Worm (Caenorhabditis elegans) whole organism, midembryonic: ENCODE results near the gene ufl-1.

Experiments used
- T22C8.4 ChIP-seq: fragments of 200-800 bp; sonication (Bioruptor generic); IDR thresholded peaks from 2 replicates; pipeline ENCODE4 v1.3.6; 2022; ENCODE audit warnings: missing genetic modification characterization, missing compliant biosample characterization
- cog-1 ChIP-seq: sonication (generic microtip); optimal IDR thresholded peaks from 2 replicates; lab custom pipeline; 2016; ENCODE audit warnings: missing genetic modification characterization, missing compliant biosample characterization
- flt-1 ChIP-seq: fragments of 200-800 bp; sonication (Bioruptor generic); IDR thresholded peaks from 2 replicates; pipeline ENCODE4 v1.3.6; 2022; ENCODE audit warnings: missing genetic modification characterization, missing compliant biosample characterization
- klf-2 ChIP-seq: fragments of 200-800 bp; sonication (Bioruptor generic); conservative IDR thresholded peaks from 2 replicates; pipeline ENCODE4 v1.3.6; 2022; ENCODE audit warnings: missing genetic modification reagents, missing genetic modification characterization, missing compliant biosample characterization
- med-1 ChIP-seq: sonication (generic microtip); optimal IDR thresholded peaks from 2 replicates; lab custom pipeline; 2017; ENCODE audit warnings: missing genetic modification characterization, mild to moderate bottlenecking, missing compliant biosample characterization, antibody characterized with exemption, missing genetic modification reagents; ENCODE audit not compliant: insufficient read depth
- ref-1 ChIP-seq: fragments of 200-800 bp; sonication (Bioruptor generic); conservative IDR thresholded peaks from 2 replicates; pipeline ENCODE4 v1.3.6; 2022; ENCODE audit warnings: missing genetic modification reagents, missing genetic modification characterization, missing compliant biosample characterization
- tab-1 ChIP-seq: fragments of 200-800 bp; sonication (Bioruptor generic); IDR thresholded peaks from 2 replicates; pipeline ENCODE4 v1.3.6; 2022; ENCODE audit warnings: missing genetic modification characterization, missing compliant biosample characterization
- ztf-23 ChIP-seq: fragments of 200-800 bp; sonication (Bioruptor generic); IDR thresholded peaks from 2 replicates; pipeline ENCODE4 v1.3.6; 2022; ENCODE audit warnings: missing genetic modification reagents, missing genetic modification characterization, missing compliant biosample characterization
- ztf-29 ChIP-seq: fragments of 200-800 bp; sonication (Bioruptor generic); IDR thresholded peaks from 2 replicates; pipeline ENCODE4 v1.3.6; 2022; ENCODE audit warnings: missing genetic modification reagents, missing genetic modification characterization, missing compliant biosample characterization

ufl-1 gene

DNA sequence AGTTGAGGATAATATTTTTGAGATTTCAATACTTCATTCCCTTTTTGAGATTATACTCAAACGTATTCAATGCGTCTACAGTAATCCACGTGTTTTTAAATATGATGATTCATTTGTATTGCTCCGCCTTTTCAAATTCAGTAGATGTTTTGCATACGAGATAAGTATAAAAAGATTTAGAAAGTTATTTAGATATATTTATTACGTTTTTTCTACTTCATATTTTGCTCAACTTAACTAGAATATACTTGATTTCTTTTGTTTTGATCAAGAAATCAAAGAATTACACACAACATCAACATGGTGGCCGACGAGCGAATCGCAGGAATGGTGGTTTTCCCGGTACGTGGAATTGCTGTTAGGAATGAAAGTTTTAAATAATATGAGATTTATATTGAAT, 21.0 kb upstream of the ufl-1 start, which contains the start of gene srx-50:
Gene srx-50 (plus strand): TSS at position 301 of the 400 bp plus-strand sequence.
- no peak for TF ChIP-seq flt-1 (GFP tag; lab: Robert Waterston, UW)
- no peak for TF ChIP-seq cog-1 (tag; lab: Kevin White, UChicago)
- no peak for TF ChIP-seq T22C8.4
- TF ChIP-seq ztf-23: no peak
- TF ChIP-seq ref-1 (GFP tag; lab: Robert Waterston, UW): no peak
- TF ChIP-seq ztf-29 (GFP tag; lab: Robert Waterston, UW): no peak

DNA sequence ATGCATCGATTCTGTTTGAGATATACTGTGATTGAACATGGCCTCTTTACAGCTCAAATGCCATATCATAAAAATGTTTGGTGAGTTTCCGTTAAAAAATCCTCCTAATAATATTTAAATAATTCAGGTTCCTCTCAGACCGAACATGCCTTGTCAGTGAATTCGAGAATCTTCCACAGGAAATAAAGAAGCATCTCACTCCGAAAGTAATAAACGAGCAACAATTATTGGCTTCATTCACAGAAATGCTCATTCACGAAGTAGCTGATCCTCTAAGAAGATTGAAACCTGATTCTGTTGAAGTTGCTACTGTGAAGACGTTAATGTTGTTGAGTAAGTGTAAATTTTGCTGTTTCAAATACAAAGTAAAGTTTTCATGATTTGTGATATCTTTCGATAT, 15.5 kb upstream of the ufl-1 start:
- TF ChIP-seq tab-1 (GFP tag; lab: Robert Waterston, UW) (no peak), ref-1 (GFP tag; lab: Robert Waterston, UW) (no peak), klf-2 (GFP tag; lab: Robert Waterston, UW) (no peak), med-1 (GFP tag; lab: Kevin White, UChicago) (no peak), ztf-29 (GFP tag; lab: Robert Waterston, UW) (no peak), cog-1 (tag; lab: Kevin White, UChicago) (no peak), ztf-23 (no peak), T22C8.4 (no peak), flt-1 (GFP tag; lab: Robert Waterston, UW) (no peak)

DNA sequence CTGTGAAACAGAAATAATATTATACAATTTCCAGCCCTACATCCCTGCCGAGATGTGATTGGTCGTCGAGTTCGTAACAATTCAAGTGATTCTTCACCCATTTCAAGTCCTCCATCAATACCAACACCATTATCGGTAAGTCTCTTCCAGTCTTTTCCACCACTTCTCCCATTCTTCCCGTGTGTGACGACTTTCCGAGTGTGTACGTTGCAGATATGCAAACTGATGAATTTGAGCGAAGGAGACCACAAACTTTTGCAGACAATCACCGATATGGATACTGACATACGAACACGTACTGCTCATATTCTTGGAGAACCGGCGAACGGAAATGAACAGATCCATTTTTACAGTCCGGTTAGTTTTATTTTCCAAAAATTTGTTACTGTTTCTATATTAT, 14.9 kb upstream of the ufl-1 start:
- TF ChIP-seq ztf-29 (GFP tag; lab: Robert Waterston, UW) (no peak), klf-2 (GFP tag; lab: Robert Waterston, UW) (no peak), flt-1 (GFP tag; lab: Robert Waterston, UW) (no peak), ztf-23 (no peak), tab-1 (GFP tag; lab: Robert Waterston, UW) (no peak), med-1 (GFP tag; lab: Kevin White, UChicago) (no peak), ref-1 (GFP tag; lab: Robert Waterston, UW) (no peak), T22C8.4 (no peak), cog-1 (tag; lab: Kevin White, UChicago) (no peak)

DNA sequence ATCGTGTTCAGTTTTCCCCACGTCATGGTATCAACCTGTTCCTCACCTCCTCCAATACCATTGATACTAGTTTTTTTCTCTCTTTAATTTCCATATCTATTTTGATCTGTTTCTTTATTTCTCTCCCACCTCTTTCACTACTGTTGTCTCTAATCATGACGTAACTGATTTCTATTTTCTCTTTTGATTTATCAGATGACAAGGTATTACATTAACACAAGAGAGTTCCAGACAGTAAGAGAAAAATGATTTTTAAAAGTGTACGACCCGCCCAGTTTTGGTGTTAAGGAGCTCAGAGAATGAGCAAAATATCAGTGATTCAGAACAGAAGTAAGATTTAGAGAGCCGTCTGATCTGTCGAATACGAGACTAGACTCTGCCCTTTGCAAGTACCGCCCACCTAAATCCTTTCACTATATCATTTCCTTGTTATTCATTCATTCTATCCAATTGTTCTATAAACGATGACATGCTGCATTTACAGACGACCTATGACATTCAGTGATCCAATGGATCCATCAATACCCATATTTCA, 13.1 kb upstream of the ufl-1 start, which contains the start of gene nhr-105:
Gene nhr-105 (plus strand): TSS at position 485 of the 535 bp plus-strand sequence.
- no peak for TF ChIP-seq med-1 (GFP tag; lab: Kevin White, UChicago)
- no peak for TF ChIP-seq ztf-29 (GFP tag; lab: Robert Waterston, UW)
- no peak for TF ChIP-seq T22C8.4
- no peak for TF ChIP-seq tab-1 (GFP tag; lab: Robert Waterston, UW)
- TF ChIP-seq flt-1 (GFP tag; lab: Robert Waterston, UW): no peak
- no peak for TF ChIP-seq cog-1 (tag; lab: Kevin White, UChicago)
- TF ChIP-seq klf-2 (GFP tag; lab: Robert Waterston, UW): no peak
- no peak for TF ChIP-seq ref-1 (GFP tag; lab: Robert Waterston, UW)
- no peak for TF ChIP-seq ztf-23

DNA sequence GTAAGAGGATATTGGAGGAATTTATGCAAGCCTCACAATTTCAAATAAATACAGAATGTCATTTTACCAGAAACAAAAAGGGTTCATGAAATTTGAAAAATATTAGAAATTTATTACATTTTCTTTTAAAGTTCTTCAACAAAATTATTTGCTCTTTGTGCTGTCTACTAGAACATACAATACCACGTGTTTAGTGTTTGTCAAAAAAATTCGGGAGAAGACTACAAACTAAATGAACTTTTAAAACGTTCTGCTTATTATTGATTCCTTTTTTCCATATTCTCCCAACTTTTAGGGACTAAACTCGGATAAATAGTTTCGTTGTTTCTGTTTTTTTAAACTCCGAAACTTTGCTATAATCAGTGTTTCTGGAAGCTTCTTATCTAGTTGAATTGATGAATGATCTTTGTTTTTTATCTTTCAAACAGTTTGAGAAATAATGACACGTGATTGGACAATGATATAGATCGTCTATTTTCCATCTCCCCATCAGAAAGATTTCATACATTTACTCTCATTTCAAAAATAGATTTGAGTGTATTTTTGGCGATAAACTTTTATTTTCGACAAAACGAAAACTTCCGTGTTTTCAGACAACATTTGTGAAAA, 12.1 kb upstream of the ufl-1 start:
- no peak for TF ChIP-seq tab-1 (GFP tag; lab: Robert Waterston, UW)
- no peak for TF ChIP-seq klf-2 (GFP tag; lab: Robert Waterston, UW)
- TF ChIP-seq med-1 (GFP tag; lab: Kevin White, UChicago): no peak
- TF ChIP-seq cog-1 (tag; lab: Kevin White, UChicago): no peak
- no peak for TF ChIP-seq T22C8.4
- TF ChIP-seq ztf-23: no peak
- no peak for TF ChIP-seq ref-1 (GFP tag; lab: Robert Waterston, UW)
- no peak for TF ChIP-seq ztf-29 (GFP tag; lab: Robert Waterston, UW)
- TF ChIP-seq flt-1 (GFP tag; lab: Robert Waterston, UW): no peak

DNA sequence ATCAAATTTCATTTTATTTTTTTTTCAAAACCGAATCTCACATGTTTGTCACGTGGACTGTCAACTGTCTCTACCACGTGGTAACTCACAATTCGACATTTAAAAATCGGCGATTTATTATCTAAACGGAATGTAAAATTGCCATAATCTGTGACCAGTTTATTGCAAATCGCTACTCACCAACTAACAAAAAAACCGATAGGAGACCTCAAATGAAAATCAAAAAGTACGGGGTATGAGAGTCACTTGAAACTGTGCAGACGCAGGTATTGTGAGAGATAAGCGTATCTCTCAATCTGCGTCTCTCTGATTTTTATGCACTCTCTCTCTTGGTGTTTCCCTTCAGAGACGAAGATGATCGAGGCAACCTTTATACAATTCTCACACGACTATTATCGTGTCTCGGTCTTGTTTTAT, 11.1 kb upstream of the ufl-1 start:
- TF ChIP-seq klf-2 (GFP tag; lab: Robert Waterston, UW): no peak
- TF ChIP-seq T22C8.4: no peak
- TF ChIP-seq flt-1 (GFP tag; lab: Robert Waterston, UW): no peak
- no peak for TF ChIP-seq ztf-29 (GFP tag; lab: Robert Waterston, UW)
- no peak for TF ChIP-seq med-1 (GFP tag; lab: Kevin White, UChicago)
- TF ChIP-seq cog-1 (tag; lab: Kevin White, UChicago): no peak
- no peak for TF ChIP-seq tab-1 (GFP tag; lab: Robert Waterston, UW)
- no peak for TF ChIP-seq ztf-23
- TF ChIP-seq ref-1 (GFP tag; lab: Robert Waterston, UW): no peak

DNA sequence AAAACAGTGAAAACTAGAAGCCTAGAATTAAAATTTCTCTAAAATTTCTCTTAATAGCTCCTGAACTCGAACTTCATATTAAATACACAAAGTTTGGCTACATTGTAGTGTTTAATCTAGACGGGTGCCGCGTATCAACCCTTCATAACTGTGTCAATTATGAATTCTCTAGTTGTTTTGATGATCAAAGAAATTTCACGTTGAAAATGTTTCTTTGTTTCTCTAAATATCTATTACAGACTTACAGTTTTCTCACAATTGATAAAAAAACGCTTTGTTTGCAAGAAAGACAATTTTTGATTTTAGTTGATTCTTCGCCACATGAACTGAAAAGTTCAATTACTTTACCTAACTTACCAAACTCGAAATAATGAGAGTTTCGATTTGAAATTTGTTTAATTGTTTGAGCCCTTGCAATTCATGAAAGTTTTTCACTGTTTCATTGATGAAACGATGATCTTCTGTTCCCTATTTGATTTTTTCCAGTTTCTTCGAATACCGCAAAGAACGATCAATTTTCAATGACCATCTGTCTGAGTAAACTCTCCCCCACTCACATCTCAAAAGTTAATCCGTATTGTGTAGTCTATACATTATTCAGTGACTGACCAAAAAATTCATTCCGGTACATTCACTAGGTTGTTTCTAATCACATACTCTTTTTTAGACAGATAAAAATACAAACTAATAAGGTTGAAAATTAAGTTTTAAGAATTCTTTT, 10.1 kb upstream of the ufl-1 start:
- TF ChIP-seq tab-1 (GFP tag; lab: Robert Waterston, UW): no peak
- no peak for TF ChIP-seq flt-1 (GFP tag; lab: Robert Waterston, UW)
- no peak for TF ChIP-seq ztf-23
- TF ChIP-seq ztf-29 (GFP tag; lab: Robert Waterston, UW): no peak

DNA sequence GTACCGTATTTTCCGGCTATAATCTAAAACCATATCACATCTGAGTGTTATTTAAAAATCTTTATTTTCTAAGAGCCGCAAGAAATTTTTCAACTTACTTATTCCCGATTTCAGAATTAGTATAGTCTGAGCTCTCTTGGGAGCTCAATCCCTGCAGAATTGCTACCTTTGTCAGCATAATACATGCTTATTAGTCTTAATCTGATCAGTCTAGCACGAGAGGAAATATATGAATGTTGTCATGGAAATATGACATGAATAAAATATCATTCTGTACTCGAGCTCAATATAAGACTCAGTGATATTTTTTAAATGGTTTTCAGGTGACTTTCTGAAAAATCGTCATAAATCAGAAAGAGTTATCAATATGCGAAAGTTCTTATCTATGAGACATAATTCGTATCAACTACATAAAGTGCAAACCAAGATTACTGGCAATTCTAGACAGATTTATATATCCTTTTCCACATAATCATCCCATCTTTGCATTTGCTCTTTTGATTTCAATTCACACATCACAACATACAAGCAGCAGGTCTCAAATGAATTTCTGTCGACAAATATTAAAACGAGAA, 8.8 kb upstream of the ufl-1 start:
- TF ChIP-seq klf-2 (GFP tag; lab: Robert Waterston, UW) (no peak), cog-1 (tag; lab: Kevin White, UChicago) (no peak), tab-1 (GFP tag; lab: Robert Waterston, UW) (no peak), flt-1 (GFP tag; lab: Robert Waterston, UW) (no peak), ztf-29 (GFP tag; lab: Robert Waterston, UW) (no peak), ztf-23 (no peak)
